Fruit fly (Drosophila melanogaster) whole organism, adult: Measurements from ENCODE around the gene Acp95EF.

Experiments used
- CG11617 ChIP-seq: fragments of 200-800 bp; sonication (Bioruptor generic); optimal IDR thresholded peaks from 2 replicates; lab custom pipeline; 2017; ENCODE audit warnings: mild to moderate bottlenecking, missing biosample characterization, missing genetic modification reagents, missing genetic modification characterization
- CG12768 ChIP-seq: fragments of 200-800 bp; sonication (Bioruptor generic); optimal IDR thresholded peaks from 2 replicates; lab custom pipeline; 2017; ENCODE audit warnings: missing biosample characterization, missing genetic modification characterization, mild to moderate bottlenecking, moderate library complexity, missing genetic modification reagents
- CG14711 ChIP-seq: fragments of 200-800 bp; sonication (Bioruptor generic); optimal IDR thresholded peaks from 2 replicates; lab custom pipeline; 2018; ENCODE audit warnings: missing biosample characterization, mild to moderate bottlenecking, missing genetic modification characterization, moderate library complexity
- CG1620 ChIP-seq: fragments of 200-800 bp; sonication (Bioruptor generic); optimal IDR thresholded peaks from 2 replicates; lab custom pipeline; 2016; ENCODE audit warnings: missing biosample characterization, missing genetic modification characterization
- CG33017 ChIP-seq: fragments of 200-800 bp; sonication (Bioruptor generic); optimal IDR thresholded peaks from 2 replicates; lab custom pipeline; 2018; ENCODE audit warnings: missing biosample characterization, mild to moderate bottlenecking, missing genetic modification characterization, moderate library complexity
- CG5204 ChIP-seq: fragments of 200-800 bp; sonication (Bioruptor generic); optimal IDR thresholded peaks from 2 replicates; lab custom pipeline; 2016; ENCODE audit warnings: missing biosample characterization, missing genetic modification characterization
- CG7045 ChIP-seq: fragments of 200-800 bp; sonication (Bioruptor generic); optimal IDR thresholded peaks from 2 replicates; lab custom pipeline; 2017; ENCODE audit warnings: missing biosample characterization, mild to moderate bottlenecking, missing genetic modification characterization
- CG7101 ChIP-seq: fragments of 200-800 bp; sonication (Bioruptor generic); optimal IDR thresholded peaks from 2 replicates; lab custom pipeline; 2018; ENCODE audit warnings: missing biosample characterization, mild to moderate bottlenecking, missing genetic modification characterization, moderate library complexity
- Clk ChIP-seq: fragments of 200-800 bp; sonication (Bioruptor generic); optimal IDR thresholded peaks from 2 replicates; lab custom pipeline; 2017; ENCODE audit warnings: missing biosample characterization, missing genetic modification characterization
- Crg-1 ChIP-seq: fragments of 200-800 bp; sonication (Bioruptor generic); optimal IDR thresholded peaks from 2 replicates; lab custom pipeline; 2016; ENCODE audit warnings: missing biosample characterization, missing genetic modification characterization
- Hr96 ChIP-seq: fragments of 200-800 bp; sonication (Bioruptor generic); optimal IDR thresholded peaks from 2 replicates; lab custom pipeline; 2016; ENCODE audit warnings: missing biosample characterization, missing genetic modification characterization
- Mnt ChIP-seq: fragments of 200-800 bp; sonication (Bioruptor generic); optimal IDR thresholded peaks from 2 replicates; lab custom pipeline; 2016; ENCODE audit warnings: missing biosample characterization, mild to moderate bottlenecking, missing genetic modification characterization
- bab1 ChIP-seq: fragments of 200-800 bp; sonication (Bioruptor generic); optimal IDR thresholded peaks from 3 replicates; lab custom pipeline; 2019; ENCODE audit warnings: missing biosample characterization, mild to moderate bottlenecking, missing genetic modification characterization, moderate library complexity
- cic ChIP-seq: fragments of 200-800 bp; sonication (Bioruptor generic); optimal IDR thresholded peaks from 2 replicates; lab custom pipeline; 2017; ENCODE audit warnings: missing biosample characterization, mild to moderate bottlenecking, missing genetic modification characterization, moderate library complexity
- cnc ChIP-seq, 2 experiments: fragments of >200 bp; optimal IDR thresholded peaks; 2 replicates each; lab custom pipeline; 2017
- kay ChIP-seq: fragments of 200-800 bp; sonication (Bioruptor generic); peaks from one replicate; lab custom pipeline; 2016; ENCODE audit warnings: missing biosample characterization, missing genetic modification characterization, borderline replicate concordance
- ovo ChIP-seq: fragments of 200-800 bp; sonication (Bioruptor generic); optimal IDR thresholded peaks from 2 replicates; lab custom pipeline; 2016; ENCODE audit warnings: missing biosample characterization, missing genetic modification characterization
- pad ChIP-seq: fragments of 200-800 bp; sonication (Bioruptor generic); optimal IDR thresholded peaks from 3 replicates; lab custom pipeline; 2017; ENCODE audit warnings: missing biosample characterization, missing genetic modification characterization, mild to moderate bottlenecking, moderate library complexity, missing genetic modification reagents
- tj ChIP-seq: fragments of 200-800 bp; sonication (Bioruptor generic); optimal IDR thresholded peaks from 3 replicates; lab custom pipeline; 2017; ENCODE audit warnings: missing biosample characterization, mild to moderate bottlenecking, missing genetic modification characterization, moderate library complexity
- toe ChIP-seq: fragments of 200-800 bp; sonication (Bioruptor generic); optimal IDR thresholded peaks from 2 replicates; lab custom pipeline; 2016; ENCODE audit warnings: missing biosample characterization, missing genetic modification characterization

The Acp95EF gene

DNA sequence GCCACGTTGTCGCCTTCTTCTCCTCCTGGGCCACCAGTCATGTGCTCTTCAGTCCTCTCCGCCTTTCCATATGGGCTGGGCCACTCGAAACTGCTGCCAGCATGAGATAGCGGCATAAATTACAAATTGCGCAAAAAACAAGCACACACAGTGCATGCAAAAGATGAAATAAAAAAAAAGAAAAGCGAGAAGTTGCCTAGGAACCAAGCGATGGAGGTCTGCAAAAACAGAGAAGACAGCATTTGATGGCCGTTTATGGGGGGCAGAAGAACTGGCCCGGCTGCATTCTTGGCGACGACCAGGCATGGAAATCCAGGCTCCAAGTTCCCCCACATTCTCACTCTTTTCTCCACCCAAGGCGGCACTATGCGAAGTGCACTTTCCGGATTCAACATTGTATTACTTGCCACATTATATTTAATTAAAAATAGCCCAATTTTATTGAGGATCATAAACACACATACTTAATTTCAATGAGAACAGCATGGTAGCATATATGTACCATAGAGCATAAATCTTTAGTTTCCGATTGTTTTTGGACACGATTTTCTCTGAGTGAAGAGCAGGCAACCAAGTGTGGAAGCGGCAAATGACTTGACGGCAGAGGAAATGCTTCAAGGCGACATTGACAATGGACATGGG is 32.7 kb downstream of the Acp95EF start:
- TF ChIP-seq CG11617 (GFP tag; lab: Kevin White, UChicago) (no peak), pad (GFP tag; lab: Kevin White, UChicago) (no peak), CG14711 (tag; lab: Kevin White, UChicago) (no peak), bab1 (no peak), cic (GFP tag; lab: Kevin White, UChicago) (no peak), CG7101 (tag; lab: Kevin White, UChicago) (no peak), CG7045 (GFP tag; lab: Kevin White, UChicago) (no peak), CG33017 (tag; lab: Kevin White, UChicago) (no peak)

DNA sequence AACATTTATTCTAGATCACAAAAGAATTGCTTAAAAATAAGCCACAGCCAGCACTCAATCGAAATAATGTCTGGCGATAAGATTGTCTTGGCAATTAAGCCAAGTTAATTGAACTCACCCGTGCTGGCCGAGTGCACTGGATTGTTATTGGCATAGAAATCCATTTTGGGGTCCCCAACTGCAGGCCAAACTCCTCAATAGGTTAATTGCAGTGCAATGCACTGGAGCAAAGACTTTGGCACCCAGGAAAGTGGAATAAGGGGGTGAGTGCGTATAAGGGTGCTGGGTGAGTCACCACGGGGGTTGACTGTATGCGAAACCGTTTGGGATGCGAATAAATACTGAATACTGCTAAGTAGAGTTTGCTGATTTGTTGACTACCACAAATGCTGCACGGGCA is 34.1 kb downstream of the Acp95EF start:
- TF ChIP-seq CG11617 (GFP tag; lab: Kevin White, UChicago) = no peak
- TF ChIP-seq CG5204 (GFP tag; lab: Kevin White, UChicago) = no peak
- no peak for TF ChIP-seq tj (GFP tag; lab: Kevin White, UChicago)
- TF ChIP-seq Mnt (GFP tag; lab: Kevin White, UChicago) = no peak
- no peak for TF ChIP-seq cic (GFP tag; lab: Kevin White, UChicago)
- no peak for TF ChIP-seq bab1
- TF ChIP-seq CG7101 (tag; lab: Kevin White, UChicago) = no peak
- no peak for TF ChIP-seq CG12768 (GFP tag; lab: Kevin White, UChicago)
- TF ChIP-seq ovo (GFP tag; lab: Kevin White, UChicago) = no peak
- no peak for TF ChIP-seq Hr96
- TF ChIP-seq pad (GFP tag; lab: Kevin White, UChicago) = no peak
- no peak for TF ChIP-seq CG14711 (tag; lab: Kevin White, UChicago)
- TF ChIP-seq Clk = no peak
- no peak for TF ChIP-seq cnc (optimal IDR thresholded peaks at IDR 0.05; lab: Kevin White, UChicago)
- no peak for TF ChIP-seq CG1620 (GFP tag; lab: Kevin White, UChicago)
- TF ChIP-seq kay (GFP tag; lab: Kevin White, UChicago) = no peak
- no peak for TF ChIP-seq CG7045 (GFP tag; lab: Kevin White, UChicago)
- no peak for TF ChIP-seq Crg-1

DNA sequence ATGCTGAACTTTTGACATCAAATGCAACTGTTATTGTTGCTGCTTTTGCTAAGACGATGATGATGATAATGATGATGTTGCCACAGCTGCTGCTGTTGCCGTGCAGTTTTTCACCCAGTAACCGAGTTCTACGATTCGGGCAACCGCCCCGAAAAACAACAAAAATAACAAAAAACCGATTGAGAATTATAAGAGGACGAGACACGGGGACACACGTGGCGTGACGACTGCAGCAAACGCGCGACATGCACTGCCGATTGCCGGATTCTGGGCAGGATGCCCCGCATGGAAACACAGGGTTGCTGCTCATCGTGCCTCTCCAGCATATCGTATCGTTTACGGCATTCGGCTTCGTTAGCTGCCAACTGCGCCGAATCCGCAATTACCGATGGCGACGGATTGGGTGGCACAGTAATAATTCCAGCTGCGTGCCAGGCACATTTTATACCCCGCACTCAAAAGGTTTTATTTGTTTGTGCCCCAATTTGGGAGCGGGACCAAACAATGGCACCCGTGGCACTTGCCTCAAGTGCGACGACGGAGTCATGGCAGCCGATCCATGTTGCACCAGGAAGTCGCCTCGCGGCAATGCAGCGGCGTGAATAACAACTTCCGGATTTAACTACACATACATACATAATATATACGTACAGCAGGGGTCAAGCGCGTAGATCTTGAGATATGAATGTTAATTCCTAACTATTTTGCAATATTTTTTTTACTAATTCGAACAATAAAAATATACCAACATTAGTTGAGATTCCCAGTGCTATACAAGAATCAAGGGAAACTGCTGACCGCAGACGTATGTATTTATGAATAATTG is 35.0 kb downstream of the Acp95EF start:
- TF ChIP-seq cnc (optimal IDR thresholded peaks at IDR 0.05; lab: Kevin White, UChicago) (no peak), CG12768 (GFP tag; lab: Kevin White, UChicago) (no peak), toe (peak; percentile 37), CG14711 (tag; lab: Kevin White, UChicago) (no peak), Crg-1 (no peak), tj (GFP tag; lab: Kevin White, UChicago) (no peak), CG33017 (tag; lab: Kevin White, UChicago) (peak; percentile 17), CG7101 (tag; lab: Kevin White, UChicago) (no peak)

DNA sequence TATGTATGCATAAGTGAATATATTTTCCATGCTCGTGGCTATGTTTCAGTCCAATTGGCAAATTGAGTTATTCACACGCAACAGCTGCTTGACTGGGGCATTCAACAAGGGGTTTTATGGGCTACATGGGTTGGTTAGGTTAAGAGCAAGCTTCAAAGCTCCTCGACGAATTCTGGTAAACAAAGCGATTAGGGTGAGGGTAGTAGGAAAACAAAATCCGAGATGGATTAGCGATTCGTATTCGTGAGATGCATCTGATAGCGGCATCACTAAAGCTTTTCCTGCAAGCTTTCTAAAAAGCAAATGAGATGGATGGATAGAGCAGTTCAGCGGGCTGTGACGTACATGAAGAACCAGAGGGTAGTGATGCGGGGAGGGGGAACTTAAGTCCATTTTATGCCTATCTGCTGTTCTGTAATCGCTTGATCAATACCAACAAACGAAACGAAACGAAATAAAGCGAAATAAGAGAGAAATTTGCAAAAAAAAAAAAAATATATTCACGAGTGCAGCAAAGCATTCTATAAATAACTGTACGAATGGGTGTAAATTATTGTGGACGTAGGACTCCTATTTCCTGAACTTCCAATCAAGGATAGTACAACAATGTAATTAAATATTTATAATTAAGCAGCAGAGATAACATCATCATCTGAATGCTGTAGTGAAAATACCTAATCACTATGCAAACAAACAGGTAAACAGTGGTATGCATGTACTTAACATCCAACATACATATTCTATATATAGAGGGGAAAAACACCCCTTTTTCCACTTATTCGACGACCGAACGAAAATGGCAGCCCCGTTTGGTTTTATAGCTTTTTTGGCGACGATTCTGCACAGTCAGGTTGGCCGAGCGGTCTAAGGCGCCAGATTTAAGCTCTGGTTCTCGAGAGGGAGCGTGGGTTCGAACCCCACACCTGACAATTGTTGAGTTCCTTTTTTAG is 35.9 kb downstream of the Acp95EF start:
- TF ChIP-seq CG11617 (GFP tag; lab: Kevin White, UChicago) = peak; percentile 4
- peak; percentile 58 for TF ChIP-seq tj (GFP tag; lab: Kevin White, UChicago)
- TF ChIP-seq Hr96 = no peak
- no peak for TF ChIP-seq bab1
- TF ChIP-seq cic (GFP tag; lab: Kevin White, UChicago) = peak; percentile 81
- no peak for TF ChIP-seq CG1620 (GFP tag; lab: Kevin White, UChicago)
- no peak for TF ChIP-seq CG5204 (GFP tag; lab: Kevin White, UChicago)
- no peak for TF ChIP-seq CG14711 (tag; lab: Kevin White, UChicago)
- TF ChIP-seq CG12768 (GFP tag; lab: Kevin White, UChicago) = peak; percentile 31
- no peak for TF ChIP-seq CG33017 (tag; lab: Kevin White, UChicago)
- no peak for TF ChIP-seq CG7101 (tag; lab: Kevin White, UChicago)
- TF ChIP-seq toe = peak; percentile 24
- TF ChIP-seq CG7045 (GFP tag; lab: Kevin White, UChicago) = peak; percentile 32
- peak; percentile 13 for TF ChIP-seq ovo (GFP tag; lab: Kevin White, UChicago)
- TF ChIP-seq Crg-1 = peak; percentile 32
- no peak for TF ChIP-seq Clk
- peak; percentile 40 for TF ChIP-seq kay (GFP tag; lab: Kevin White, UChicago)
- TF ChIP-seq cnc (optimal IDR thresholded peaks at IDR 0.05; lab: Kevin White, UChicago) = no peak
- peak; percentile 72 for TF ChIP-seq pad (GFP tag; lab: Kevin White, UChicago)
- TF ChIP-seq Mnt (GFP tag; lab: Kevin White, UChicago) = no peak
